Worm (Caenorhabditis elegans): Measurements from ENCODE around the gene W06G6.10.

- TF ChIP-seq flt-1 (GFP tag; IDR thresholded peaks at IDR 0.05) (no peak), scrt-1 (GFP tag; IDR thresholded peaks at IDR 0.05) (no peak), hnd-1 (tag; optimal IDR thresholded peaks at IDR 0.05) (no peak), tra-4 (tag; optimal IDR thresholded peaks at IDR 0.05) (no peak)
Observed at ce11 chrV:16687227-16687626, 40.2 kb upstream of the W06G6.10 start, which contains the start of gene srz-102.
